Worm (Caenorhabditis elegans) whole organism, L4 larva: Measurements from ENCODE around the gene F46B6.2.

Experiments
- F44E2.7 ChIP-seq: fragments of 200-800 bp; sonication (Bioruptor generic); IDR thresholded peaks from 2 replicates; pipeline ENCODE4 v2.1.2; 2022; ENCODE audit warnings: missing genetic modification characterization, missing compliant biosample characterization
- T20F7.1 ChIP-seq: fragments of 200-800 bp; sonication (Bioruptor generic); optimal IDR thresholded peaks from 2 replicates; lab custom pipeline; 2018; ENCODE audit warnings: mild to moderate bottlenecking, missing genetic modification characterization, missing compliant biosample characterization
- ZK546.5 ChIP-seq, 2 experiments: sonication (generic microtip); optimal IDR thresholded peaks; 2 replicates each; lab custom pipeline; 2017; ENCODE audit warnings: missing biosample characterization in 2 of 2, missing genetic modification characterization in 2 of 2
- aha-1 ChIP-seq: fragments of 150-350 bp; peaks from one replicate; lab custom pipeline; 2014; ENCODE audit warnings: missing biosample characterization, missing genetic modification characterization
- ama-1 ChIP-seq: fragments of 150-350 bp; optimal IDR thresholded peaks from 2 replicates; lab custom pipeline; 2014; ENCODE audit warnings: inconsistent platforms, mixed read lengths
- attf-4 ChIP-seq: sonication (generic microtip); optimal IDR thresholded peaks from 3 replicates; lab custom pipeline; 2017; ENCODE audit warnings: missing biosample characterization, missing genetic modification characterization
- ceh-20 ChIP-seq: fragments of 200-800 bp; sonication (Bioruptor generic); IDR thresholded peaks from 2 replicates; pipeline ENCODE4 v1.3.6; 2022; ENCODE audit warnings: missing genetic modification reagents, missing genetic modification characterization, missing compliant biosample characterization
- ceh-28 ChIP-seq: fragments of 150-350 bp; optimal IDR thresholded peaks from 2 replicates; lab custom pipeline; 2014; ENCODE audit warnings: missing biosample characterization, missing genetic modification reagents, missing genetic modification characterization
- ceh-32 ChIP-seq: sonication (generic microtip); optimal IDR thresholded peaks from 2 replicates; lab custom pipeline; 2016; ENCODE audit warnings: mild to moderate bottlenecking, missing genetic modification characterization, missing compliant biosample characterization; ENCODE audit not compliant: poor library complexity
- ces-1 ChIP-seq: fragments of 150-350 bp; sonication (generic microtip); optimal IDR thresholded peaks from 4 replicates; lab custom pipeline; 2014; ENCODE audit warnings: missing biosample characterization, missing genetic modification reagents, missing genetic modification characterization
- cey-2 ChIP-seq: sonication (generic microtip); optimal IDR thresholded peaks from 3 replicates; lab custom pipeline; 2017; ENCODE audit warnings: missing genetic modification characterization, mild to moderate bottlenecking, missing compliant biosample characterization, antibody characterized with exemption, borderline replicate concordance; ENCODE audit not compliant: insufficient read depth
- ctbp-1 ChIP-seq: fragments of 200-800 bp; sonication (Bioruptor generic); IDR thresholded peaks from 2 replicates; pipeline ENCODE4 v1.3.6; 2022; ENCODE audit warnings: missing genetic modification reagents, missing genetic modification characterization, missing compliant biosample characterization
- daf-12 ChIP-seq: fragments of 150-350 bp; optimal IDR thresholded peaks from 2 replicates; lab custom pipeline; 2014; ENCODE audit warnings: missing biosample characterization, missing genetic modification reagents, missing genetic modification characterization
- daf-16 ChIP-seq, 3 experiments: sonication (generic microtip); optimal IDR thresholded peaks; 2 replicates each; lab custom pipeline; 2016 to 2017; ENCODE audit warnings: missing genetic modification characterization in 3 of 3, missing genetic modification reagents in 3 of 3, mild to moderate bottlenecking in 2 of 3, missing compliant biosample characterization in 2 of 3, missing biosample characterization in 1 of 3, moderate library complexity in 1 of 3
- daf-8 ChIP-seq: fragments of 200-800 bp; sonication (Bioruptor generic); IDR thresholded peaks from 2 replicates; pipeline ENCODE4 v1.3.6; 2022; ENCODE audit warnings: missing genetic modification characterization, missing compliant biosample characterization
- dmd-6 ChIP-seq: fragments of 200-800 bp; sonication (Bioruptor generic); IDR thresholded peaks from 2 replicates; pipeline ENCODE4 v1.3.6; 2022; ENCODE audit warnings: missing genetic modification reagents, missing genetic modification characterization, missing compliant biosample characterization
- dmd-9 ChIP-seq: fragments of 200-800 bp; sonication (Bioruptor generic); IDR thresholded peaks from 2 replicates; pipeline ENCODE4 v1.3.6; 2022; ENCODE audit warnings: missing genetic modification reagents, missing genetic modification characterization, missing compliant biosample characterization
- dve-1 ChIP-seq: sonication (generic microtip); optimal IDR thresholded peaks from 2 replicates; lab custom pipeline; 2017; ENCODE audit warnings: antibody characterized with exemption, mild to moderate bottlenecking, missing genetic modification characterization, missing compliant biosample characterization; ENCODE audit not compliant: insufficient read depth
- egl-27 ChIP-seq: sonication (generic microtip); optimal IDR thresholded peaks from 3 replicates; lab custom pipeline; 2017; ENCODE audit warnings: missing biosample characterization, missing genetic modification reagents, missing genetic modification characterization
- egl-43 ChIP-seq: fragments of 200-800 bp; sonication (Bioruptor generic); IDR thresholded peaks from 2 replicates; pipeline ENCODE4 v1.3.6; 2022; ENCODE audit warnings: missing genetic modification reagents, missing genetic modification characterization, missing compliant biosample characterization
- fkh-10 ChIP-seq: fragments of 150-350 bp; optimal IDR thresholded peaks from 2 replicates; lab custom pipeline; 2014; ENCODE audit warnings: missing biosample characterization, missing genetic modification reagents, missing genetic modification characterization
- fos-1 ChIP-seq: fragments of 150-350 bp; optimal IDR thresholded peaks from 2 replicates; lab custom pipeline; 2014; ENCODE audit warnings: missing biosample characterization, missing genetic modification characterization
- hlh-11 ChIP-seq: fragments of 200-800 bp; sonication (Bioruptor generic); optimal IDR thresholded peaks from 2 replicates; lab custom pipeline; 2018; ENCODE audit warnings: mild to moderate bottlenecking, missing genetic modification characterization, missing compliant biosample characterization
- lin-1 ChIP-seq: fragments of 200-800 bp; sonication (Bioruptor generic); IDR thresholded peaks from 2 replicates; pipeline ENCODE4 v1.3.6; 2022; ENCODE audit warnings: missing genetic modification reagents, missing genetic modification characterization, missing compliant biosample characterization
- lin-13 ChIP-seq: fragments of 150-350 bp; optimal IDR thresholded peaks from 2 replicates; lab custom pipeline; 2014; ENCODE audit warnings: missing biosample characterization, missing genetic modification reagents, missing genetic modification characterization
- lin-29 ChIP-seq: fragments of 200-800 bp; sonication (Bioruptor generic); IDR thresholded peaks from 2 replicates; pipeline ENCODE4 v1.3.6; 2022; ENCODE audit warnings: missing genetic modification reagents, missing genetic modification characterization, missing compliant biosample characterization
- lsy-2 ChIP-seq, 2 experiments: fragments of 150-350 bp in 1 of 2; sonication (generic microtip) in 1 of 2; optimal IDR thresholded peaks; 2 replicates each; lab custom pipeline; 2014 to 2017; ENCODE audit warnings: missing biosample characterization in 2 of 2, missing genetic modification characterization in 2 of 2
- madf-5 ChIP-seq, 2 experiments: fragments of 200-800 bp; sonication (Bioruptor generic); IDR thresholded peaks; 2 replicates each; pipeline ENCODE4 v1.3.6; 2022; ENCODE audit warnings: missing compliant biosample characterization in 2 of 2, missing genetic modification characterization in 2 of 2
- madf-9 ChIP-seq: fragments of 200-800 bp; sonication (Bioruptor generic); conservative IDR thresholded peaks from 2 replicates; pipeline ENCODE4 v1.3.6; 2022; ENCODE audit warnings: missing genetic modification reagents, missing genetic modification characterization, missing compliant biosample characterization
- mdt-29 ChIP-seq: fragments of 200-800 bp; sonication (Bioruptor generic); IDR thresholded peaks from 2 replicates; pipeline ENCODE4 v1.3.6; 2022; ENCODE audit warnings: missing genetic modification reagents, missing genetic modification characterization, missing compliant biosample characterization
- mep-1 ChIP-seq: fragments of 150-350 bp; sonication (generic microtip); optimal IDR thresholded peaks from 3 replicates; lab custom pipeline; 2014; ENCODE audit warnings: missing biosample characterization, missing genetic modification characterization
- nhr-6 ChIP-seq: fragments of 150-350 bp; optimal IDR thresholded peaks from 2 replicates; lab custom pipeline; 2014; ENCODE audit warnings: missing biosample characterization, missing genetic modification characterization
- nhr-77 ChIP-seq: fragments of 150-350 bp; optimal IDR thresholded peaks from 2 replicates; lab custom pipeline; 2014; ENCODE audit warnings: missing biosample characterization, missing genetic modification characterization
- rbr-2 ChIP-seq: sonication (generic microtip); optimal IDR thresholded peaks from 2 replicates; lab custom pipeline; 2016; ENCODE audit warnings: missing genotype, missing genetic modification characterization, missing compliant biosample characterization
- sdz-12 ChIP-seq: fragments of 200-800 bp; sonication (Bioruptor generic); optimal IDR thresholded peaks from 2 replicates; lab custom pipeline; 2018; ENCODE audit warnings: mild to moderate bottlenecking, missing genetic modification characterization, missing compliant biosample characterization
- set-16 ChIP-seq: fragments of 200-800 bp; sonication (Bioruptor generic); IDR thresholded peaks from 2 replicates; pipeline ENCODE4 v1.3.6; 2022; ENCODE audit warnings: missing genetic modification reagents, missing genetic modification characterization, missing compliant biosample characterization
- spr-3 ChIP-seq: fragments of 200-800 bp; sonication (Bioruptor generic); optimal IDR thresholded peaks from 2 replicates; lab custom pipeline; 2018; ENCODE audit warnings: mild to moderate bottlenecking, missing genetic modification characterization, missing compliant biosample characterization
- unc-62 ChIP-seq, 3 experiments: fragments of 150-350 bp in 1 of 3; sonication (generic microtip); optimal IDR thresholded peaks in 2 of 3; peaks in 1 of 3; 1 replicate in 1 of 3; 2 replicates in 2 of 3; lab custom pipeline; 2014 to 2017; ENCODE audit warnings: missing biosample characterization in 3 of 3, missing genetic modification characterization in 3 of 3, missing genetic modification reagents in 3 of 3, missing genotype in 1 of 3
- zag-1 ChIP-seq: fragments of 150-350 bp; optimal IDR thresholded peaks from 2 replicates; lab custom pipeline; 2014; ENCODE audit warnings: missing biosample characterization, missing genetic modification characterization

The F46B6.2 gene

DNA sequence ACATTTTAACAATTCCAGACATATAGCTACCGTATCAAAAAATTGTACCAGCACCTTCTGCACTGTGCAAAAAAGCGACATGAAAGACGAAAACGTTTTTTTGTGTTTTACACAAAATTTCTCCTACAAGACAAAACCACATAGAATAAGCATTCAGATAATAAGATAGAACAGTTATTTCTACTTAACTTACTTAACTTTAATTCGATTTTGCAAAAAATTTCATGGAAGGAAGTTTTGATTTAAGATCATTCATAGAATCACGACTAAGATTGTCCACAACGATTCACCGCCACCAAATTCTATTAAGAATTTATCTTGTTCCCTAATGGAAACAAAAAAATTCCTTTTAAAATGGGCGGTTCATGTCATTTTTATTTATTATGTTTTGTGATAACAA is 8.3 kb upstream of the F46B6.2 start (continued):
- no peak for TF ChIP-seq zag-1 (tag; lab: Kevin White, UChicago)
- no peak for TF ChIP-seq ceh-20 (GFP tag; lab: Robert Waterston, UW)
- no peak for TF ChIP-seq fos-1 (tag; lab: Kevin White, UChicago)

DNA sequence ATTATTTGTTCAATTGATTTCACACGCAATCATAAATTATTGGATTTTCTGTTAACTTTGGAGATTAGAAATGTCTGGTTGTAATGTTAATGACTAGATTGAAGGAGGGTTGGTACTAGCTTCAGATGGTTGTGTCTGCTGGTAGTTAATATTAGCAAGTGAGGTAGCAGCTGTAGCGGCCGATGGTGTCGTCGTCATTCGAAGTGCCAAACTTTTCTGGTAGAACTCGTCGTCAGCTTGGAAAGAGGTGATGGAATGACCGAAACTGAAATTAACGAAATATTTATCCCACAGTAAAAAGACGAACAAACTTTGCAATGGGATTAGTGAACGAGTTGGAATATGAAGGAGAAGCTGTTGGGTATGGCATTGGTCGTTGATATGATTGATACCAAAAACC is 7.5 kb upstream of the F46B6.2 start:
- TF ChIP-seq cey-2 (tag; lab: Kevin White, UChicago) (no peak), daf-12 (no peak), T20F7.1 (GFP tag; lab: Kevin White, UChicago) (no peak), lin-1 (GFP tag; lab: Robert Waterston, UW) (no peak), unc-62 (GFP tag; optimal IDR thresholded peaks at IDR 0.05 in 1 of 2; lab: Kevin White, UChicago) (peak in 1 of 2 experiments; percentile 97), unc-62 (tag; optimal IDR thresholded peaks at IDR 0.05; lab: Kevin White, UChicago) (no peak), aha-1 (tag; lab: Kevin White, UChicago) (no peak), ceh-20 (GFP tag; lab: Robert Waterston, UW) (no peak), daf-16 (GFP tag; optimal IDR thresholded peaks at IDR 0.05; lab: Kevin White, UChicago) (no peak), daf-16 (tag; optimal IDR thresholded peaks at IDR 0.05; lab: Kevin White, UChicago) (no peak)

DNA sequence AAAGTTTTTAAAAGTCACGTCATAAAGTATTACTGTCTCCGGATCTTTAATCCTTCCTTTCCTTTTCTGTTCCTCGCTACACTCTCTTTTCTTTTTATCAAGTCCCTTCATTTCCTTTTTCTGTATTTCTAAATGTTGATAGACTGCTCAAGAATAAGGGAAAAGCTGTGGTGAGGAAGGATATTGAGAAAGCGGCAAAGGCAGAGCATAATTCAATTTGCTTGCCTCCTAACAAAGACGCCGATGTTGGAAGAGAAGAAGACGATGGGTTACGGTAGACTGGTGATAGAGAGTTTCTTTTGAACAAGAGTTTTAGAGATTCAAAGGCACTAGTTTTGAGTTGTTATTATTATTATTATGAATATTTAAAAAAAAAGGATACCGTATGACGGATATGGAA is 6.5 kb upstream of the F46B6.2 start:
- TF ChIP-seq ZK546.5 (tag; optimal IDR thresholded peaks at IDR 0.05; lab: Kevin White, UChicago) (no peak), dmd-9 (GFP tag; lab: Robert Waterston, UW) (no peak), daf-12 (no peak), egl-43 (no peak), madf-9 (GFP tag; lab: Robert Waterston, UW) (no peak), daf-8 (GFP tag; lab: Robert Waterston, UW) (no peak), attf-4 (no peak), lin-29 (GFP tag; lab: Robert Waterston, UW) (no peak), fkh-10 (GFP tag; lab: Kevin White, UChicago) (peak; percentile 97), lin-13 (GFP tag; lab: Kevin White, UChicago) (no peak), lsy-2 (tag; optimal IDR thresholded peaks at IDR 0.05; lab: Kevin White, UChicago) (peak; percentile 6 to 83), ceh-32 (tag; lab: Kevin White, UChicago) (peak; percentile 14), dve-1 (tag; lab: Kevin White, UChicago) (no peak), aha-1 (tag; lab: Kevin White, UChicago) (peak; percentile 71), ces-1 (peak; percentile 100), rbr-2 (tag; lab: Kevin White, UChicago) (peak; percentile 22)

- TF ChIP-seq ces-1: peak; percentile 96
- no peak for TF ChIP-seq nhr-6 (tag; lab: Kevin White, UChicago)
- no peak for TF ChIP-seq mep-1 (tag; lab: Kevin White, UChicago)
- TF ChIP-seq fkh-10 (GFP tag; lab: Kevin White, UChicago): peak; percentile 30
- peak; percentile 68 for TF ChIP-seq ctbp-1 (GFP tag; lab: Robert Waterston, UW)
Measured at ce11 chrV:9767941-9768340, 4.1 kb upstream of the F46B6.2 start.

ce11 chrV:9768828-9769778 is 3.0 kb upstream of the F46B6.2 start, which contains the start of gene unc-42:
TSS of gene unc-42 (minus strand) at chrV:9769391.
- TF ChIP-seq spr-3 (GFP tag; lab: Kevin White, UChicago) (no peak), set-16 (GFP tag; lab: Robert Waterston, UW) (peak; percentile 93), ama-1 (lab: Kevin White, UChicago) (no peak), aha-1 (tag; lab: Kevin White, UChicago) (peak; percentile 2), mdt-29 (GFP tag; lab: Robert Waterston, UW) (no peak), fkh-10 (GFP tag; lab: Kevin White, UChicago) (peak; percentile 73), nhr-77 (tag; lab: Kevin White, UChicago) (no peak), lsy-2 (tag; optimal IDR thresholded peaks at IDR 0.05; lab: Kevin White, UChicago) (peak in 1 of 2 experiments; percentile 40), unc-62 (GFP tag; optimal IDR thresholded peaks at IDR 0.05 in 1 of 2; lab: Kevin White, UChicago) (peak in 1 of 2 experiments; percentile 4), unc-62 (tag; optimal IDR thresholded peaks at IDR 0.05; lab: Kevin White, UChicago) (no peak), ces-1 (peak; percentile 100), ctbp-1 (GFP tag; lab: Robert Waterston, UW) (peak; percentile 70), ceh-28 (no peak), F44E2.7 (GFP tag; lab: Robert Waterston, UW) (no peak), hlh-11 (no peak), lin-1 (GFP tag; lab: Robert Waterston, UW) (no peak), dmd-6 (GFP tag; lab: Robert Waterston, UW) (no peak), egl-27 (tag; lab: Kevin White, UChicago) (no peak), madf-5 (GFP tag; IDR thresholded peaks at IDR 0.05; lab: Robert Waterston, UW) (no peak), sdz-12 (no peak)
